Fruit fly (Drosophila melanogaster) whole organism, pupa: ENCODE results near the gene VhaAC39-1.

ENCODE experiments used
- CG10348 ChIP-seq: fragments of 200-800 bp; sonication (Bioruptor generic); IDR thresholded peaks from 2 replicates; pipeline ENCODE4 v1.3.6; 2022; ENCODE audit warnings: missing biosample characterization, missing genetic modification characterization
- CG12605 ChIP-seq: fragments of 200-800 bp; sonication (Bioruptor generic); IDR thresholded peaks from 2 replicates; pipeline ENCODE4 v1.3.6; 2022; ENCODE audit warnings: missing biosample characterization, missing genetic modification characterization
- CG13204 ChIP-seq: fragments of 200-800 bp; sonication (Bioruptor generic); optimal IDR thresholded peaks from 2 replicates; lab custom pipeline; 2018; ENCODE audit warnings: missing biosample characterization, mild to moderate bottlenecking, missing genetic modification characterization, moderate library complexity
- CG14655 ChIP-seq: fragments of 200-800 bp; sonication (Bioruptor generic); optimal IDR thresholded peaks from 3 replicates; lab custom pipeline; 2017; ENCODE audit warnings: mild to moderate bottlenecking, missing biosample characterization, missing genetic modification reagents, missing genetic modification characterization
- CG15710 ChIP-seq: fragments of 200-800 bp; sonication (Bioruptor generic); optimal IDR thresholded peaks from 2 replicates; lab custom pipeline; 2018; ENCODE audit warnings: missing biosample characterization, mild to moderate bottlenecking, missing genetic modification characterization, moderate library complexity
- CG17806 ChIP-seq: fragments of 200-800 bp; sonication (Bioruptor generic); optimal IDR thresholded peaks from 2 replicates; lab custom pipeline; 2018; ENCODE audit warnings: missing biosample characterization, mild to moderate bottlenecking, missing genetic modification characterization, moderate library complexity
- CG32121 ChIP-seq: fragments of 200-800 bp; sonication (Bioruptor generic); IDR thresholded peaks from 2 replicates; pipeline ENCODE4 v1.3.6; 2022; ENCODE audit warnings: missing biosample characterization, missing genetic modification characterization
- CG34367 ChIP-seq: fragments of 200-800 bp; sonication (Bioruptor generic); optimal IDR thresholded peaks from 2 replicates; lab custom pipeline; 2018; ENCODE audit warnings: missing biosample characterization, mild to moderate bottlenecking, missing genetic modification characterization
- CG4496 ChIP-seq: fragments of 200-800 bp; sonication (Bioruptor generic); IDR thresholded peaks from 3 replicates; pipeline ENCODE4 v1.3.6; 2022; ENCODE audit warnings: missing biosample characterization, missing genetic modification characterization
- CG8159 ChIP-seq: fragments of 200-800 bp; sonication (Bioruptor generic); optimal IDR thresholded peaks from 3 replicates; lab custom pipeline; 2018; ENCODE audit warnings: missing biosample characterization, mild to moderate bottlenecking, missing genetic modification characterization, moderate library complexity
- CG8301 ChIP-seq: fragments of 200-800 bp; sonication (Bioruptor generic); optimal IDR thresholded peaks from 2 replicates; lab custom pipeline; 2018; ENCODE audit warnings: missing biosample characterization, mild to moderate bottlenecking, missing genetic modification characterization
- CG9948 ChIP-seq: fragments of 200-800 bp; sonication (Bioruptor generic); optimal IDR thresholded peaks from 2 replicates; lab custom pipeline; 2018; ENCODE audit warnings: missing biosample characterization, mild to moderate bottlenecking, missing genetic modification characterization, moderate library complexity
- D1 ChIP-seq: fragments of 200-800 bp; sonication (Bioruptor generic); optimal IDR thresholded peaks from 2 replicates; lab custom pipeline; 2018; ENCODE audit warnings: missing biosample characterization, mild to moderate bottlenecking, missing genetic modification characterization, moderate library complexity
- EcR ChIP-seq: fragments of 200-800 bp; sonication (Bioruptor generic); optimal IDR thresholded peaks from 3 replicates; lab custom pipeline; 2019; ENCODE audit warnings: missing biosample characterization, missing genetic modification characterization, mild to moderate bottlenecking, moderate library complexity, missing genetic modification reagents
- Ets98B ChIP-seq: fragments of 200-800 bp; sonication (Bioruptor generic); IDR thresholded peaks from 2 replicates; pipeline ENCODE4 v1.3.6; 2022; ENCODE audit warnings: missing biosample characterization, missing genetic modification characterization
- Pif1A ChIP-seq: fragments of 200-800 bp; sonication (Bioruptor generic); optimal IDR thresholded peaks from 3 replicates; lab custom pipeline; 2016; ENCODE audit warnings: missing biosample characterization, missing genetic modification characterization
- Pif1B ChIP-seq: fragments of 200-800 bp; sonication (Bioruptor generic); optimal IDR thresholded peaks from 3 replicates; lab custom pipeline; 2016; ENCODE audit warnings: missing biosample characterization, missing genetic modification characterization
- Snoo ChIP-seq: fragments of 200-800 bp; sonication (Bioruptor generic); optimal IDR thresholded peaks from 3 replicates; lab custom pipeline; 2017; ENCODE audit warnings: missing biosample characterization, mild to moderate bottlenecking, missing genetic modification characterization, inconsistent platforms
- fd96Ca ChIP-seq: fragments of 200-800 bp; sonication (Bioruptor generic); IDR thresholded peaks from 3 replicates; pipeline ENCODE4 v1.3.6; 2022; ENCODE audit warnings: missing biosample characterization, missing genetic modification characterization
- gl ChIP-seq: fragments of 200-800 bp; sonication (Bioruptor generic); optimal IDR thresholded peaks from 2 replicates; lab custom pipeline; 2018; ENCODE audit warnings: missing biosample characterization, mild to moderate bottlenecking, missing genetic modification characterization
- rn ChIP-seq: fragments of 200-800 bp; sonication (Bioruptor generic); IDR thresholded peaks from 2 replicates; pipeline ENCODE4 v1.3.6; 2022; ENCODE audit warnings: missing biosample characterization, missing genetic modification characterization

Gene VhaAC39-1

dm6 chrX:3866104-3866503, 14.4 kb upstream of the VhaAC39-1 start:
- TF ChIP-seq Pif1B (GFP tag; lab: Kevin White, UChicago): no peak
- TF ChIP-seq CG14655 (GFP tag; lab: Kevin White, UChicago): no peak
- TF ChIP-seq CG8159 (tag; lab: Kevin White, UChicago): peak; percentile 2
- TF ChIP-seq gl (tag; lab: Kevin White, UChicago): peak; percentile 39
- TF ChIP-seq CG32121: no peak
- no peak for TF ChIP-seq CG15710 (tag; lab: Kevin White, UChicago)
- no peak for TF ChIP-seq CG10348 (GFP tag; lab: Robert Waterston, UW)
- no peak for TF ChIP-seq D1
- TF ChIP-seq CG17806 (tag; lab: Kevin White, UChicago): no peak

DNA sequence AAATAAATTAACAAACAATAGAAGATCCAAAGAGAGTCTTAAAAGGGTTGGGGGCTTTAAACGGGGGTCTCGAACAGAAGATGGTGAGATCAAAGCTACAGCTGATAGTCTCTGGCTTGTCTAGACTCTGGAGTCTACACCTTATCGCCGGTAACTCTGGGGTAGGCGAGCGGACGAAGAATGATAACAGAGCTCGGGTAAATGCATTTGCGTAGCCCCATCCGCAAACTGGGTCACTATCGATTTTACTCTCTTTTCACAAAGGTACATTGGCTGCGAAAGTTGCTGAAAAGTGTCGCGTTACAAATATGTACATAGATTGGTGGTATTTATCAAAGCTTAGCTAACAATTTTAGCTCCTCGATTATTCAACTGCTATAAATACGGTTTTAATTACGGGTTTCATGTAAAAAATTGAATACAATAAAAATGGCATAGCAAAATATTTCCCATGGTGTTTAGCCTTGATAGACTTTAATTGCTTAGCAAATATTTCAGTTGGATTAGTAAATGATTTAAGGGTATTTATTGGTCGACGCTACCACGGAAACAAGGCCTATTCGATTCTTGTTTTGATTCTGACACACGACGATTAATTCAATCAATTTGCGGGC, 13.6 kb upstream of the VhaAC39-1 start:
- TF ChIP-seq CG8159 (tag; lab: Kevin White, UChicago) (peak; percentile 76), CG13204 (GFP tag; lab: Kevin White, UChicago) (no peak), Pif1A (GFP tag; lab: Kevin White, UChicago) (peak; percentile 45), CG14655 (GFP tag; lab: Kevin White, UChicago) (peak; percentile 68), Pif1B (GFP tag; lab: Kevin White, UChicago) (peak; percentile 8), gl (tag; lab: Kevin White, UChicago) (no peak), CG17806 (tag; lab: Kevin White, UChicago) (peak; percentile 53), D1 (no peak), fd96Ca (GFP tag; lab: Robert Waterston, UW) (no peak), CG32121 (no peak), EcR (GFP tag; lab: Kevin White, UChicago) (no peak), CG8301 (tag; lab: Kevin White, UChicago) (peak; percentile 66), Snoo (no peak), CG10348 (GFP tag; lab: Robert Waterston, UW) (no peak), rn (no peak), CG12605 (GFP tag; lab: Robert Waterston, UW) (no peak), CG4496 (GFP tag; lab: Robert Waterston, UW) (no peak), CG15710 (tag; lab: Kevin White, UChicago) (peak; percentile 62), CG9948 (tag; lab: Kevin White, UChicago) (peak; percentile 43), CG34367 (tag; lab: Kevin White, UChicago) (peak; percentile 55), Ets98B (GFP tag; lab: Robert Waterston, UW) (no peak)
- TF ChIP-seq, all 21 proteins: peak for 9

DNA sequence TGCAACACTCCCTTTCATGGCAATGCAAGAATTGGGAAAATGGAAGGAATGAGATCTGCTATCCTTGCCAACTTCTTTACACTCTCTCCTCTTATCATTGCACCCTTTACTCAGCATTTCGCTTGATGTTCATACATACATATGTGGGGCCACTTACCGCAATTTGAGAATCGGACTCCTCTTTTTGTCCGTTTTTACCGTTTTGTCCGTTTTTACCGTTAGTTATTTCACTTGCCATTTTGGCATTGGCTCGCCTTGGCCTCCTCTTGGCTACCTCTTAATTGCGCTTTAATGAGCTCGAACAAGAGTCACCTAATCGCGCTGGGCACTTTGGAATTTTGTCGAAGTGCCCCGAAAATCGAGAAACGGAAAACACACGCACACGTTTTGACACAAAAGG, 12.8 kb upstream of the VhaAC39-1 start:
- TF ChIP-seq CG34367 (tag; lab: Kevin White, UChicago) (no peak), rn (no peak), EcR (GFP tag; lab: Kevin White, UChicago) (no peak), fd96Ca (GFP tag; lab: Robert Waterston, UW) (no peak), CG4496 (GFP tag; lab: Robert Waterston, UW) (no peak), Snoo (no peak), CG17806 (tag; lab: Kevin White, UChicago) (no peak), CG8301 (tag; lab: Kevin White, UChicago) (no peak), CG14655 (GFP tag; lab: Kevin White, UChicago) (no peak), CG13204 (GFP tag; lab: Kevin White, UChicago) (no peak), CG15710 (tag; lab: Kevin White, UChicago) (no peak), Ets98B (GFP tag; lab: Robert Waterston, UW) (no peak), CG12605 (GFP tag; lab: Robert Waterston, UW) (no peak), CG10348 (GFP tag; lab: Robert Waterston, UW) (no peak), CG9948 (tag; lab: Kevin White, UChicago) (no peak), gl (tag; lab: Kevin White, UChicago) (no peak), Pif1B (GFP tag; lab: Kevin White, UChicago) (no peak), Pif1A (GFP tag; lab: Kevin White, UChicago) (no peak)

- TF ChIP-seq CG14655 (GFP tag; lab: Kevin White, UChicago): peak; percentile 92
- peak; percentile 92 for TF ChIP-seq Pif1A (GFP tag; lab: Kevin White, UChicago)
- TF ChIP-seq Ets98B (GFP tag; lab: Robert Waterston, UW): peak; percentile 97
- peak; percentile 90 for TF ChIP-seq CG13204 (GFP tag; lab: Kevin White, UChicago)
- TF ChIP-seq Snoo: peak; percentile 97
- TF ChIP-seq Pif1B (GFP tag; lab: Kevin White, UChicago): peak; percentile 94
- peak; percentile 96 for TF ChIP-seq CG12605 (GFP tag; lab: Robert Waterston, UW)
- TF ChIP-seq CG4496 (GFP tag; lab: Robert Waterston, UW): peak; percentile 98
- peak; percentile 91 for TF ChIP-seq CG9948 (tag; lab: Kevin White, UChicago)
- TF ChIP-seq fd96Ca (GFP tag; lab: Robert Waterston, UW): peak; percentile 98
- TF ChIP-seq gl (tag; lab: Kevin White, UChicago): peak; percentile 93
- TF ChIP-seq CG8159 (tag; lab: Kevin White, UChicago): peak; percentile 95
- peak; percentile 71 for TF ChIP-seq D1
- peak; percentile 97 for TF ChIP-seq CG32121
- TF ChIP-seq CG34367 (tag; lab: Kevin White, UChicago): peak; percentile 97
- TF ChIP-seq CG17806 (tag; lab: Kevin White, UChicago): peak; percentile 94
- peak; percentile 90 for TF ChIP-seq CG8301 (tag; lab: Kevin White, UChicago)
- TF ChIP-seq CG15710 (tag; lab: Kevin White, UChicago): peak; percentile 97
- peak; percentile 80 for TF ChIP-seq CG10348 (GFP tag; lab: Robert Waterston, UW)
- peak; percentile 91 for TF ChIP-seq rn
- peak; percentile 44 for TF ChIP-seq EcR (GFP tag; lab: Kevin White, UChicago)
These were observed 12.0 kb upstream of the VhaAC39-1 start, which contains the start of gene CG2930 for dm6 chrX:3868456-3869023. Gene CG2930 (plus strand): TSS chrX:3868973.
